Fruit fly (Drosophila melanogaster) whole organism, embryonic: Measurements from ENCODE around the gene CG31275.

ENCODE experiments used
- Asciz ChIP-seq: fragments of 200-800 bp; sonication (Bioruptor generic); optimal IDR thresholded peaks from 2 replicates; lab custom pipeline; 2017; ENCODE audit warnings: missing biosample characterization, mild to moderate bottlenecking, missing genetic modification characterization, missing genetic modification reagents
- Bgb ChIP-seq: fragments of 200-800 bp; sonication (Bioruptor generic); IDR thresholded peaks from 2 replicates; pipeline ENCODE4 v1.3.6; 2022; ENCODE audit warnings: missing biosample characterization, missing genetic modification characterization; ENCODE audit not compliant: partially characterized antibody
- BtbVII ChIP-seq: fragments of 200-800 bp; sonication (Bioruptor generic); optimal IDR thresholded peaks from 3 replicates; lab custom pipeline; 2017; ENCODE audit warnings: missing biosample characterization, mild to moderate bottlenecking, missing genetic modification characterization
- CG11723 ChIP-seq: fragments of 200-800 bp; sonication (Bioruptor generic); optimal IDR thresholded peaks from 2 replicates; lab custom pipeline; 2017; ENCODE audit warnings: missing biosample characterization, mild to moderate bottlenecking, missing genetic modification characterization
- CG12155 ChIP-seq: fragments of 200-800 bp; sonication (Bioruptor generic); optimal IDR thresholded peaks from 3 replicates; lab custom pipeline; 2016; ENCODE audit warnings: missing biosample characterization, missing genetic modification characterization
- CG12219 ChIP-seq: fragments of 200-800 bp; sonication (Bioruptor generic); optimal IDR thresholded peaks from 3 replicates; lab custom pipeline; 2018; ENCODE audit warnings: missing biosample characterization, mild to moderate bottlenecking, missing genetic modification characterization
- CG1233 ChIP-seq: fragments of 200-800 bp; sonication (Bioruptor generic); optimal IDR thresholded peaks from 4 replicates; lab custom pipeline; 2018; ENCODE audit warnings: missing biosample characterization, mild to moderate bottlenecking, missing genetic modification characterization
- CG12769 ChIP-seq: fragments of 200-800 bp; sonication (Bioruptor generic); optimal IDR thresholded peaks from 2 replicates; lab custom pipeline; 2019; ENCODE audit warnings: missing biosample characterization, mild to moderate bottlenecking, missing genetic modification characterization, moderate library complexity
- CG14710 ChIP-seq: fragments of 200-800 bp; sonication (Bioruptor generic); optimal IDR thresholded peaks from 3 replicates; lab custom pipeline; 2019; ENCODE audit warnings: missing biosample characterization, mild to moderate bottlenecking, missing genetic modification characterization, moderate library complexity
- CG15011 ChIP-seq: fragments of 200-800 bp; sonication (Bioruptor generic); optimal IDR thresholded peaks from 3 replicates; lab custom pipeline; 2018; ENCODE audit warnings: missing biosample characterization, mild to moderate bottlenecking, missing genetic modification characterization
- CG15601 ChIP-seq: fragments of 200-800 bp; sonication (Bioruptor generic); optimal IDR thresholded peaks from 3 replicates; lab custom pipeline; 2019; ENCODE audit warnings: missing biosample characterization, mild to moderate bottlenecking, missing genetic modification characterization, moderate library complexity
- CG17361 ChIP-seq: fragments of 200-800 bp; sonication (Bioruptor generic); IDR thresholded peaks from 3 replicates; pipeline ENCODE4 v1.3.6; 2022; ENCODE audit warnings: missing biosample characterization, missing genetic modification characterization
- CG17385 ChIP-seq: fragments of 200-800 bp; sonication (Bioruptor generic); optimal IDR thresholded peaks from 3 replicates; lab custom pipeline; 2018; ENCODE audit warnings: missing biosample characterization, mild to moderate bottlenecking, missing genetic modification characterization
- CG17829 ChIP-seq: fragments of 200-800 bp; optimal IDR thresholded peaks from 2 replicates; lab custom pipeline; 2019; ENCODE audit warnings: missing biosample characterization, mild to moderate bottlenecking, missing genetic modification characterization, moderate library complexity
- CG3065 ChIP-seq: fragments of 200-800 bp; sonication (Bioruptor generic); optimal IDR thresholded peaks from 2 replicates; lab custom pipeline; 2016; ENCODE audit warnings: missing biosample characterization, missing genetic modification characterization
- CG32532 ChIP-seq: fragments of 200-800 bp; sonication (Bioruptor generic); IDR thresholded peaks from 2 replicates; pipeline ENCODE4 v1.3.6; 2022; ENCODE audit warnings: missing biosample characterization, missing genetic modification characterization
- CG34422 ChIP-seq: fragments of 200-800 bp; sonication (Bioruptor generic); IDR thresholded peaks from 3 replicates; pipeline ENCODE4 v1.3.6; 2022; ENCODE audit warnings: missing biosample characterization, missing genetic modification characterization
- CG3726 ChIP-seq: fragments of 200-800 bp; sonication (Bioruptor generic); IDR thresholded peaks from 3 replicates; pipeline ENCODE4, ENCODE4 v1.3.6; 2022; ENCODE audit warnings: missing biosample characterization, missing genetic modification characterization
- CG3838 ChIP-seq: fragments of 200-800 bp; sonication (Bioruptor generic); optimal IDR thresholded peaks from 3 replicates; lab custom pipeline; 2016; ENCODE audit warnings: missing biosample characterization, missing genetic modification characterization
- CG4820 ChIP-seq: fragments of 200-800 bp; sonication (Bioruptor generic); optimal IDR thresholded peaks from 3 replicates; lab custom pipeline; 2016; ENCODE audit warnings: missing biosample characterization, missing genetic modification characterization
- CG6254 ChIP-seq: fragments of 200-800 bp; sonication (Bioruptor generic); optimal IDR thresholded peaks from 3 replicates; lab custom pipeline; 2017; ENCODE audit warnings: mild to moderate bottlenecking, missing biosample characterization, missing genetic modification reagents, missing genetic modification characterization
- CG6854 ChIP-seq: fragments of 200-800 bp; sonication (Bioruptor generic); optimal IDR thresholded peaks from 3 replicates; lab custom pipeline; 2017; ENCODE audit warnings: missing biosample characterization, mild to moderate bottlenecking, missing genetic modification characterization
- CG7963 ChIP-seq: fragments of 200-800 bp; sonication (Bioruptor generic); IDR thresholded peaks from 3 replicates; pipeline ENCODE4 v1.3.6; 2022; ENCODE audit warnings: missing biosample characterization, missing genetic modification characterization; ENCODE audit not compliant: partially characterized antibody
- Dek ChIP-seq: fragments of 200-800 bp; sonication (Bioruptor generic); optimal IDR thresholded peaks from 3 replicates; lab custom pipeline; 2019; ENCODE audit warnings: missing biosample characterization, mild to moderate bottlenecking, missing genetic modification characterization, moderate library complexity
- Doc3 ChIP-seq: fragments of 200-800 bp; sonication (Bioruptor generic); IDR thresholded peaks from 3 replicates; pipeline ENCODE4 v1.3.6; 2022; ENCODE audit warnings: missing biosample characterization, missing genetic modification characterization; ENCODE audit not compliant: partially characterized antibody
- Dref ChIP-seq: fragments of 200-800 bp; sonication (Bioruptor generic); IDR thresholded peaks from 2 replicates; pipeline ENCODE4 v1.3.6; 2022; ENCODE audit warnings: missing biosample characterization, missing genetic modification characterization
- E2f1 ChIP-seq: fragments of 200-800 bp; sonication (Bioruptor generic); IDR thresholded peaks from 2 replicates; pipeline ENCODE4 v1.3.6; 2022; ENCODE audit warnings: missing biosample characterization, missing genetic modification characterization
- ERR ChIP-seq: fragments of 200-800 bp; sonication (Bioruptor generic); optimal IDR thresholded peaks from 2 replicates; lab custom pipeline; 2016; ENCODE audit warnings: missing biosample characterization, missing genetic modification characterization
- Med ChIP-seq: fragments of 200-800 bp; sonication (Bioruptor generic); peaks from one replicate; lab custom pipeline; 2016; ENCODE audit warnings: missing biosample characterization, missing genetic modification characterization, mild to moderate bottlenecking, inconsistent platforms, moderate library complexity
- Pdp1 ChIP-seq, 2 experiments: fragments of 200-800 bp; sonication (Bioruptor generic); optimal IDR thresholded peaks; 3 replicates each; lab custom pipeline; 2016; ENCODE audit warnings: missing biosample characterization in 2 of 2, missing genetic modification characterization in 2 of 2, mild to moderate bottlenecking in 1 of 2, moderate library complexity in 1 of 2
- Poxn ChIP-seq: fragments of 200-800 bp; sonication (Bioruptor generic); IDR thresholded peaks from 2 replicates; pipeline ENCODE4 v1.3.6; 2022; ENCODE audit warnings: missing biosample characterization, missing genetic modification characterization
- ab ChIP-seq: fragments of 200-800 bp; sonication (Bioruptor generic); optimal IDR thresholded peaks from 2 replicates; lab custom pipeline; 2016; ENCODE audit warnings: missing biosample characterization, missing genetic modification characterization
- abd-A ChIP-seq: fragments of 200-800 bp; sonication (Bioruptor generic); optimal IDR thresholded peaks from 3 replicates; lab custom pipeline; 2019; ENCODE audit warnings: missing biosample characterization, mild to moderate bottlenecking, missing genetic modification characterization, moderate library complexity
- amos ChIP-seq: fragments of 200-800 bp; sonication (Bioruptor generic); IDR thresholded peaks from 2 replicates; pipeline ENCODE4 v1.3.6; 2022; ENCODE audit warnings: missing biosample characterization, missing genetic modification characterization; ENCODE audit not compliant: partially characterized antibody
- az2 ChIP-seq: fragments of 200-800 bp; sonication (Bioruptor generic); optimal IDR thresholded peaks from 3 replicates; lab custom pipeline; 2016; ENCODE audit warnings: missing biosample characterization, missing genetic modification characterization
- bowl ChIP-seq: fragments of 200-800 bp; sonication (Bioruptor generic); IDR thresholded peaks from 2 replicates; pipeline ENCODE4 v1.3.6; 2022; ENCODE audit warnings: missing biosample characterization, missing genetic modification characterization
- cg ChIP-seq: fragments of 200-800 bp; sonication (Bioruptor generic); optimal IDR thresholded peaks from 3 replicates; lab custom pipeline; 2019; ENCODE audit warnings: missing biosample characterization, mild to moderate bottlenecking, missing genetic modification characterization, moderate library complexity
- chm ChIP-seq: fragments of 200-800 bp; sonication (Bioruptor generic); IDR thresholded peaks from 2 replicates; pipeline ENCODE4 v1.3.6; 2022; ENCODE audit warnings: missing biosample characterization, missing genetic modification characterization
- chn ChIP-seq: fragments of 200-800 bp; sonication (Bioruptor generic); optimal IDR thresholded peaks from 2 replicates; lab custom pipeline; 2016; ENCODE audit warnings: missing biosample characterization, missing genetic modification characterization
- ci ChIP-seq: fragments of 200-800 bp; sonication (Bioruptor generic); IDR thresholded peaks from 3 replicates; pipeline ENCODE4 v1.3.6; 2022; ENCODE audit warnings: missing biosample characterization, missing genetic modification characterization
- eyg ChIP-seq: fragments of 200-800 bp; sonication (Bioruptor generic); optimal IDR thresholded peaks from 3 replicates; lab custom pipeline; 2016; ENCODE audit warnings: missing biosample characterization, missing genetic modification characterization
- fd64A ChIP-seq: fragments of 200-800 bp; sonication (Bioruptor generic); optimal IDR thresholded peaks from 3 replicates; lab custom pipeline; 2018; ENCODE audit warnings: missing biosample characterization, mild to moderate bottlenecking, missing genetic modification characterization
- gce ChIP-seq: fragments of 200-800 bp; sonication (Bioruptor generic); IDR thresholded peaks from 3 replicates; pipeline ENCODE4 v1.3.6; 2022; ENCODE audit warnings: missing biosample characterization, missing genetic modification characterization
- hkb ChIP-seq, 2 experiments: fragments of 200-800 bp in 1 of 2; fragments of >200 bp in 1 of 2; sonication (Bioruptor generic) in 1 of 2; IDR thresholded peaks in 1 of 2; optimal IDR thresholded peaks in 1 of 2; 2 replicates each; pipeline versions ENCODE4 v1.3.6 to Lab custom; 2017 to 2022; ENCODE audit warnings: missing biosample characterization in 1 of 2, missing genetic modification characterization in 1 of 2
- jigr1 ChIP-seq: fragments of 200-800 bp; sonication (Bioruptor generic); IDR thresholded peaks from 3 replicates; pipeline ENCODE4 v1.3.6; 2022; ENCODE audit warnings: missing biosample characterization, missing genetic modification characterization
- peb ChIP-seq: fragments of 200-800 bp; sonication (Bioruptor generic); IDR thresholded peaks from 2 replicates; pipeline ENCODE4 v1.3.6; 2022; ENCODE audit warnings: missing biosample characterization, missing genetic modification characterization
- sens ChIP-seq: fragments of 200-800 bp; sonication (Bioruptor generic); peaks from one replicate; lab custom pipeline; 2016; ENCODE audit warnings: missing biosample characterization, missing genetic modification characterization
- shn ChIP-seq: fragments of 200-800 bp; sonication (Bioruptor generic); optimal IDR thresholded peaks from 3 replicates; lab custom pipeline; 2016; ENCODE audit warnings: missing biosample characterization, missing genetic modification characterization
- sna ChIP-seq: fragments of 200-800 bp; sonication (Bioruptor generic); IDR thresholded peaks from 2 replicates; pipeline ENCODE4 v1.3.6; 2022; ENCODE audit warnings: missing biosample characterization, missing genetic modification characterization; ENCODE audit not compliant: partially characterized antibody
- twi ChIP-seq: fragments of 200-800 bp; optimal IDR thresholded peaks from 2 replicates; lab custom pipeline; 2019; ENCODE audit warnings: missing biosample characterization, mild to moderate bottlenecking, missing genetic modification characterization, moderate library complexity

Gene CG31275

dm6 chr3R:16734269-16734668, 16.9 kb downstream of the CG31275 start, which contains the start of gene Ubx (continued):
- TF ChIP-seq BtbVII (GFP tag; lab: Kevin White, UChicago) (no peak), CG12155 (no peak), CG14710 (tag; lab: Kevin White, UChicago) (no peak), CG34422 (GFP tag; lab: Robert Waterston, UW) (no peak), CG17385 (GFP tag; lab: Kevin White, UChicago) (no peak), Pdp1 (GFP tag; optimal IDR thresholded peaks at IDR 0.05; lab: Kevin White, UChicago) (peak in 1 of 2 experiments; percentile 46), twi (tag; lab: Kevin White, UChicago) (peak; percentile 8), CG17829 (peak; percentile 16), Doc3 (GFP tag; lab: Robert Waterston, UW) (no peak; the same call in 2 of the 3 replicates), CG17361 (no peak), peb (no peak), CG7963 (GFP tag; lab: Robert Waterston, UW) (0 out of 3 replicates have a peak, but pooled peaks have one; percentile 8), shn (GFP tag; lab: Kevin White, UChicago) (no peak), jigr1 (GFP tag; lab: Robert Waterston, UW) (no peak), E2f1 (GFP tag; lab: Robert Waterston, UW) (no peak), CG32532 (no peak), CG3726 (GFP tag; lab: Robert Waterston, UW) (no peak), gce (0 out of 3 replicates have a peak, but pooled peaks have one; percentile 14), sna (GFP tag; lab: Robert Waterston, UW) (peak; percentile 64; the same call in 1 of the 2 replicates), CG4820 (GFP tag; lab: Kevin White, UChicago) (no peak), chm (GFP tag; lab: Robert Waterston, UW) (peak; percentile 69), az2 (GFP tag; lab: Kevin White, UChicago) (no peak), CG12219 (GFP tag; lab: Kevin White, UChicago) (no peak), hkb (optimal IDR thresholded peaks at IDR 0.05; lab: Kevin White, UChicago) (no peak), hkb (GFP tag; IDR thresholded peaks at IDR 0.05; lab: Robert Waterston, UW) (0 out of 2 replicates have a peak, but pooled peaks have one; percentile 14), Dref (GFP tag; lab: Robert Waterston, UW) (no peak), ERR (no peak), CG11723 (no peak), chn (no peak), CG1233 (GFP tag; lab: Kevin White, UChicago) (no peak), cg (GFP tag; lab: Kevin White, UChicago) (peak; percentile 3), CG3065 (no peak), CG15011 (GFP tag; lab: Kevin White, UChicago) (no peak), amos (GFP tag; lab: Robert Waterston, UW) (no peak; the same call in 1 of the 2 replicates), Poxn (no peak), fd64A (GFP tag; lab: Kevin White, UChicago) (no peak), ci (peak; percentile 22; the same call in 1 of the 3 replicates), abd-A (tag; lab: Kevin White, UChicago) (peak; percentile 95), Dek (tag; lab: Kevin White, UChicago) (no peak), Asciz (GFP tag; lab: Kevin White, UChicago) (no peak), CG6854 (GFP tag; lab: Kevin White, UChicago) (no peak), Med (GFP tag; lab: Kevin White, UChicago) (peak; percentile 58), CG15601 (tag; lab: Kevin White, UChicago) (no peak), bowl (GFP tag; lab: Robert Waterston, UW) (0 out of 2 replicates have a peak, but pooled peaks have one; percentile 11), Bgb (peak; percentile 70; the same call in 1 of the 2 replicates), CG12769 (tag; lab: Kevin White, UChicago) (peak; percentile 11), CG6254 (GFP tag; lab: Kevin White, UChicago) (no peak), sens (peak; percentile 86), eyg (GFP tag; lab: Kevin White, UChicago) (no peak), ab (no peak), CG3838 (no peak)
